Fruit fly (Drosophila melanogaster) whole organism, embryonic: ENCODE data around the gene CG10208.

ENCODE experiments used
- Aef1 ChIP-seq: fragments of 200-800 bp; sonication (Bioruptor generic); IDR thresholded peaks from 3 replicates; pipeline ENCODE4 v1.3.6; 2022; ENCODE audit warnings: missing biosample characterization, missing genetic modification characterization
- Bdp1 ChIP-seq: fragments of 200-800 bp; sonication (Bioruptor generic); optimal IDR thresholded peaks from 3 replicates; lab custom pipeline; 2016; ENCODE audit warnings: missing biosample characterization, missing genetic modification characterization
- Bgb ChIP-seq: fragments of 200-800 bp; sonication (Bioruptor generic); IDR thresholded peaks from 2 replicates; pipeline ENCODE4 v1.3.6; 2022; ENCODE audit warnings: missing biosample characterization, missing genetic modification characterization; ENCODE audit not compliant: partially characterized antibody
- Bteb2 ChIP-seq: fragments of 200-800 bp; sonication (Bioruptor generic); optimal IDR thresholded peaks from 2 replicates; lab custom pipeline; 2016; ENCODE audit warnings: missing biosample characterization, missing genetic modification characterization
- CG10431 ChIP-seq: fragments of 200-800 bp; sonication (Bioruptor generic); optimal IDR thresholded peaks from 3 replicates; lab custom pipeline; 2018; ENCODE audit warnings: missing biosample characterization, mild to moderate bottlenecking, missing genetic modification characterization
- CG13775 ChIP-seq: fragments of 200-800 bp; sonication (Bioruptor generic); optimal IDR thresholded peaks from 3 replicates; lab custom pipeline; 2017; ENCODE audit warnings: missing biosample characterization, mild to moderate bottlenecking, missing genetic modification characterization
- CG15073 ChIP-seq: fragments of 200-800 bp; sonication (Bioruptor generic); optimal IDR thresholded peaks from 2 replicates; lab custom pipeline; 2016; ENCODE audit warnings: missing biosample characterization, missing genetic modification characterization
- CG17912 ChIP-seq: fragments of 200-800 bp; sonication (Bioruptor generic); optimal IDR thresholded peaks from 2 replicates; lab custom pipeline; 2018; ENCODE audit warnings: missing biosample characterization, mild to moderate bottlenecking, missing genetic modification characterization
- CG18262 ChIP-seq: fragments of 200-800 bp; optimal IDR thresholded peaks from 3 replicates; lab custom pipeline; 2019; ENCODE audit warnings: missing biosample characterization, mild to moderate bottlenecking, missing genetic modification characterization, moderate library complexity
- CG3065 ChIP-seq: fragments of 200-800 bp; sonication (Bioruptor generic); optimal IDR thresholded peaks from 2 replicates; lab custom pipeline; 2016; ENCODE audit warnings: missing biosample characterization, missing genetic modification characterization
- CG4617 ChIP-seq: fragments of 200-800 bp; sonication (Bioruptor generic); optimal IDR thresholded peaks from 3 replicates; lab custom pipeline; 2016; ENCODE audit warnings: missing biosample characterization, missing genetic modification characterization, borderline replicate concordance
- CG6791 ChIP-seq: fragments of 200-800 bp; sonication (Bioruptor generic); IDR thresholded peaks from 3 replicates; pipeline ENCODE4 v1.3.6; 2022; ENCODE audit warnings: missing biosample characterization, missing genetic modification characterization; ENCODE audit not compliant: partially characterized antibody
- CG8281 ChIP-seq: fragments of 200-800 bp; sonication (Bioruptor generic); optimal IDR thresholded peaks from 2 replicates; lab custom pipeline; 2018; ENCODE audit warnings: missing biosample characterization, mild to moderate bottlenecking, missing genetic modification characterization, moderate library complexity
- CG8924 ChIP-seq: fragments of 200-800 bp; optimal IDR thresholded peaks from 3 replicates; lab custom pipeline; 2019; ENCODE audit warnings: missing biosample characterization, mild to moderate bottlenecking, missing genetic modification characterization, moderate library complexity
- CG9437 ChIP-seq: fragments of 200-800 bp; sonication (Bioruptor generic); optimal IDR thresholded peaks from 2 replicates; lab custom pipeline; 2018; ENCODE audit warnings: missing biosample characterization, mild to moderate bottlenecking, missing genetic modification characterization
- CG9932 ChIP-seq: fragments of 200-800 bp; sonication (Bioruptor generic); IDR thresholded peaks from 2 replicates; pipeline ENCODE4 v1.3.6; 2022; ENCODE audit warnings: missing biosample characterization, missing genetic modification characterization
- CoRest ChIP-seq: fragments of 200-800 bp; sonication (Bioruptor generic); optimal IDR thresholded peaks from 3 replicates; lab custom pipeline; 2018; ENCODE audit warnings: missing biosample characterization, mild to moderate bottlenecking, missing genetic modification characterization, moderate library complexity
- D ChIP-seq, 2 experiments: fragments of 200-800 bp in 1 of 2; fragments of >200 bp in 1 of 2; sonication (Bioruptor generic) in 1 of 2; optimal IDR thresholded peaks; 2 replicates in 1 of 2; 3 replicates in 1 of 2; lab custom pipeline; 2017; ENCODE audit warnings: mild to moderate bottlenecking in 1 of 2, missing biosample characterization in 1 of 2, missing genetic modification characterization in 1 of 2, missing genetic modification reagents in 1 of 2
- Dp ChIP-seq: fragments of 200-800 bp; sonication (Bioruptor generic); optimal IDR thresholded peaks from 2 replicates; lab custom pipeline; 2018; ENCODE audit warnings: missing biosample characterization, mild to moderate bottlenecking, missing genetic modification characterization, moderate library complexity
- Hr51 ChIP-seq, 2 experiments: fragments of 200-800 bp; sonication (Bioruptor generic); optimal IDR thresholded peaks; 2 replicates in 1 of 2; 3 replicates in 1 of 2; lab custom pipeline; 2016 to 2018; ENCODE audit warnings: missing biosample characterization in 2 of 2, missing genetic modification characterization in 2 of 2, mild to moderate bottlenecking in 1 of 2, moderate library complexity in 1 of 2
- Kr ChIP-seq: fragments of 200-800 bp; sonication (Bioruptor generic); optimal IDR thresholded peaks from 2 replicates; lab custom pipeline; 2017; ENCODE audit warnings: missing biosample characterization, mild to moderate bottlenecking, missing genetic modification characterization
- NC2β ChIP-seq: fragments of 200-800 bp; sonication (Bioruptor generic); optimal IDR thresholded peaks from 2 replicates; lab custom pipeline; 2016; ENCODE audit warnings: missing biosample characterization, missing genetic modification characterization
- Scr ChIP-seq: fragments of 200-800 bp; sonication (Bioruptor generic); IDR thresholded peaks from 2 replicates; pipeline ENCODE4 v1.3.6; 2022; ENCODE audit warnings: missing biosample characterization, missing genetic modification characterization; ENCODE audit not compliant: partially characterized antibody
- al ChIP-seq: fragments of 200-800 bp; sonication (Bioruptor generic); IDR thresholded peaks from 2 replicates; pipeline ENCODE4 v1.3.6; 2022; ENCODE audit warnings: missing biosample characterization, missing genetic modification characterization
- chm ChIP-seq: fragments of 200-800 bp; sonication (Bioruptor generic); IDR thresholded peaks from 2 replicates; pipeline ENCODE4 v1.3.6; 2022; ENCODE audit warnings: missing biosample characterization, missing genetic modification characterization
- ci ChIP-seq: fragments of 200-800 bp; sonication (Bioruptor generic); IDR thresholded peaks from 3 replicates; pipeline ENCODE4 v1.3.6; 2022; ENCODE audit warnings: missing biosample characterization, missing genetic modification characterization
- ewg ChIP-seq: fragments of 200-800 bp; sonication (Bioruptor generic); optimal IDR thresholded peaks from 3 replicates; lab custom pipeline; 2017; ENCODE audit warnings: mild to moderate bottlenecking, missing biosample characterization, missing genetic modification reagents, missing genetic modification characterization
- eyg ChIP-seq: fragments of 200-800 bp; sonication (Bioruptor generic); optimal IDR thresholded peaks from 3 replicates; lab custom pipeline; 2016; ENCODE audit warnings: missing biosample characterization, missing genetic modification characterization
- fd3F ChIP-seq: fragments of 200-800 bp; sonication (Bioruptor generic); optimal IDR thresholded peaks from 2 replicates; lab custom pipeline; 2018; ENCODE audit warnings: missing biosample characterization, mild to moderate bottlenecking, missing genetic modification characterization, moderate library complexity
- gcm2 ChIP-seq: fragments of 200-800 bp; sonication (Bioruptor generic); optimal IDR thresholded peaks from 2 replicates; lab custom pipeline; 2016; ENCODE audit warnings: missing biosample characterization, missing genetic modification characterization
- gem ChIP-seq: fragments of 200-800 bp; sonication (Bioruptor generic); optimal IDR thresholded peaks from 2 replicates; lab custom pipeline; 2019; ENCODE audit warnings: missing biosample characterization, mild to moderate bottlenecking, missing genetic modification characterization, moderate library complexity
- jumu ChIP-seq: fragments of 200-800 bp; sonication (Bioruptor generic); optimal IDR thresholded peaks from 3 replicates; lab custom pipeline; 2016; ENCODE audit warnings: missing biosample characterization, missing genetic modification characterization
- knrl ChIP-seq: fragments of 200-800 bp; sonication (Bioruptor generic); IDR thresholded peaks from 3 replicates; pipeline ENCODE4 v1.3.6; 2022; ENCODE audit warnings: missing biosample characterization, missing genetic modification characterization; ENCODE audit not compliant: partially characterized antibody
- lilli ChIP-seq: fragments of 200-800 bp; sonication (Bioruptor generic); optimal IDR thresholded peaks from 3 replicates; lab custom pipeline; 2016; ENCODE audit warnings: missing biosample characterization, missing genetic modification characterization
- maf-S ChIP-seq: fragments of 200-800 bp; sonication (Bioruptor generic); optimal IDR thresholded peaks from 2 replicates; lab custom pipeline; 2016; ENCODE audit warnings: missing biosample characterization, missing genetic modification characterization
- nom ChIP-seq: fragments of 200-800 bp; sonication (Bioruptor generic); optimal IDR thresholded peaks from 2 replicates; lab custom pipeline; 2017; ENCODE audit warnings: missing biosample characterization, missing genetic modification characterization, mild to moderate bottlenecking, moderate library complexity, missing genetic modification reagents
- psq ChIP-seq: fragments of 200-800 bp; sonication (Bioruptor generic); optimal IDR thresholded peaks from 2 replicates; lab custom pipeline; 2017; ENCODE audit warnings: missing biosample characterization, missing genetic modification characterization
- salm ChIP-seq: fragments of 200-800 bp; sonication (Bioruptor generic); optimal IDR thresholded peaks from 2 replicates; lab custom pipeline; 2018; ENCODE audit warnings: missing biosample characterization, mild to moderate bottlenecking, missing genetic modification characterization
- sc ChIP-seq, 3 experiments: fragments of >200 bp in 2 of 3; fragments of 200-800 bp in 1 of 3; sonication (Bioruptor generic) in 1 of 3; optimal IDR thresholded peaks; 2 replicates in 2 of 3; 3 replicates in 1 of 3; lab custom pipeline; 2017; ENCODE audit warnings: mild to moderate bottlenecking in 1 of 3, missing biosample characterization in 1 of 3, missing genetic modification characterization in 1 of 3, missing genetic modification reagents in 1 of 3
- schlank ChIP-seq: fragments of 200-800 bp; sonication (Bioruptor generic); optimal IDR thresholded peaks from 2 replicates; lab custom pipeline; 2018; ENCODE audit warnings: missing biosample characterization, mild to moderate bottlenecking, missing genetic modification characterization
- seq ChIP-seq: fragments of 200-800 bp; sonication (Bioruptor generic); IDR thresholded peaks from 2 replicates; pipeline ENCODE4 v1.3.6; 2022; ENCODE audit warnings: missing biosample characterization, missing genetic modification characterization
- shn ChIP-seq: fragments of 200-800 bp; sonication (Bioruptor generic); optimal IDR thresholded peaks from 3 replicates; lab custom pipeline; 2016; ENCODE audit warnings: missing biosample characterization, missing genetic modification characterization
- twi ChIP-seq: fragments of 200-800 bp; optimal IDR thresholded peaks from 2 replicates; lab custom pipeline; 2019; ENCODE audit warnings: missing biosample characterization, mild to moderate bottlenecking, missing genetic modification characterization, moderate library complexity
- unpg ChIP-seq: fragments of 200-800 bp; sonication (Bioruptor generic); optimal IDR thresholded peaks from 3 replicates; lab custom pipeline; 2018; ENCODE audit warnings: missing biosample characterization, mild to moderate bottlenecking, missing genetic modification characterization, moderate library complexity
- vfl ChIP-seq: fragments of 200-800 bp; sonication (Bioruptor generic); optimal IDR thresholded peaks from 2 replicates; lab custom pipeline; 2016; ENCODE audit warnings: missing biosample characterization, missing genetic modification characterization
- vnd ChIP-seq: fragments of 200-800 bp; sonication (Bioruptor generic); IDR thresholded peaks from 3 replicates; pipeline ENCODE4 v1.3.6; 2022; ENCODE audit warnings: missing biosample characterization, missing genetic modification characterization; ENCODE audit not compliant: partially characterized antibody
- vvl ChIP-seq: fragments of 200-800 bp; sonication (Bioruptor generic); IDR thresholded peaks from 2 replicates; pipeline ENCODE4 v1.3.6; 2022; ENCODE audit warnings: missing biosample characterization, missing genetic modification characterization
- z ChIP-seq: fragments of 200-800 bp; sonication (Bioruptor generic); IDR thresholded peaks from 3 replicates; pipeline ENCODE4 v1.3.6; 2022; ENCODE audit warnings: missing biosample characterization, missing genetic modification characterization

CG10208 gene

dm6 chr3R:23723381-23724034 lies 50.4 kb downstream of the CG10208 start (continued):
- TF ChIP-seq Bgb (GFP tag; lab: Robert Waterston, UW) (peak; percentile 49; the same call in 1 of the 2 replicates), twi (no peak), fd3F (GFP tag; lab: Kevin White, UChicago) (no peak), vfl (GFP tag; lab: Kevin White, UChicago) (no peak), ewg (no peak), al (no peak), maf-S (GFP tag; lab: Kevin White, UChicago) (no peak), CG17912 (GFP tag; lab: Kevin White, UChicago) (peak; percentile 32), gcm2 (GFP tag; lab: Kevin White, UChicago) (no peak), CoRest (tag; lab: Kevin White, UChicago) (no peak), Hr51 (GFP tag; optimal IDR thresholded peaks at IDR 0.05; lab: Kevin White, UChicago) (no peak), Bteb2 (GFP tag; lab: Kevin White, UChicago) (no peak), sc (optimal IDR thresholded peaks at IDR 0.05; lab: Kevin White, UChicago) (no peak), sc (GFP tag; optimal IDR thresholded peaks at IDR 0.05; lab: Kevin White, UChicago) (peak; percentile 43), vnd (GFP tag; lab: Robert Waterston, UW) (no peak), Scr (GFP tag; lab: Robert Waterston, UW) (no peak), jumu (peak; percentile 7), CG8924 (tag; lab: Kevin White, UChicago) (peak; percentile 39), eyg (GFP tag; lab: Kevin White, UChicago) (peak; percentile 75), Bdp1 (peak; percentile 20), NC2β (GFP tag; lab: Kevin White, UChicago) (no peak), psq (GFP tag; lab: Kevin White, UChicago) (no peak), CG4617 (GFP tag; lab: Kevin White, UChicago) (no peak), lilli (GFP tag; lab: Kevin White, UChicago) (no peak), unpg (GFP tag; lab: Kevin White, UChicago) (no peak), knrl (no peak), CG13775 (GFP tag; lab: Kevin White, UChicago) (no peak), CG3065 (GFP tag; lab: Kevin White, UChicago) (no peak), salm (tag; lab: Kevin White, UChicago) (no peak), CG9932 (GFP tag; lab: Robert Waterston, UW) (0 out of 2 replicates have a peak, but pooled peaks have one; percentile 5), vvl (GFP tag; lab: Robert Waterston, UW) (peak; percentile 78), CG9437 (no peak), seq (GFP tag; lab: Robert Waterston, UW) (peak; percentile 38; the same call in 1 of the 2 replicates), gem (tag; lab: Kevin White, UChicago) (peak; percentile 48), CG8281 (tag; lab: Kevin White, UChicago) (peak; percentile 52), shn (GFP tag; lab: Kevin White, UChicago) (no peak), D (optimal IDR thresholded peaks at IDR 0.05; lab: Kevin White, UChicago) (no peak), D (GFP tag; optimal IDR thresholded peaks at IDR 0.05; lab: Kevin White, UChicago) (peak; percentile 31), Aef1 (GFP tag; lab: Robert Waterston, UW) (no peak), ci (GFP tag; lab: Robert Waterston, UW) (peak; percentile 81), CG18262 (peak; percentile 9), CG10431 (no peak), CG15073 (GFP tag; lab: Kevin White, UChicago) (no peak), CG6791 (GFP tag; lab: Robert Waterston, UW) (no peak), Kr (GFP tag; lab: Kevin White, UChicago) (no peak), nom (GFP tag; lab: Kevin White, UChicago) (peak; percentile 54), Dp (GFP tag; lab: Kevin White, UChicago) (no peak), z (GFP tag; lab: Robert Waterston, UW) (peak; percentile 56; the same call in 1 of the 3 replicates), schlank (tag; lab: Kevin White, UChicago) (peak; percentile 32), chm (GFP tag; lab: Robert Waterston, UW) (0 out of 2 replicates have a peak, but pooled peaks have one; percentile 58)
